Worm (Caenorhabditis elegans) whole organism, early embryonic: ENCODE results near the gene srr-6.

ENCODE experiments used
- B0310.2 ChIP-seq: sonication (generic microtip); optimal IDR thresholded peaks from 2 replicates; lab custom pipeline; 2016; ENCODE audit warnings: mild to moderate bottlenecking, missing genetic modification characterization, missing compliant biosample characterization
- F13C5.2 ChIP-seq: sonication (generic microtip); optimal IDR thresholded peaks from 2 replicates; lab custom pipeline; 2017; ENCODE audit warnings: mild to moderate bottlenecking, missing genetic modification characterization, inconsistent platforms, missing compliant biosample characterization
- ama-1 ChIP-seq: fragments of 150-350 bp; optimal IDR thresholded peaks from 2 replicates; lab custom pipeline; 2014
- ets-7 ChIP-seq: sonication (generic microtip); optimal IDR thresholded peaks from 2 replicates; lab custom pipeline; 2016; ENCODE audit warnings: missing genotype, missing genetic modification characterization, missing compliant biosample characterization
- flt-1 ChIP-seq: fragments of 200-800 bp; sonication (Bioruptor generic); IDR thresholded peaks from 2 replicates; pipeline ENCODE4 v1.3.6; 2022; ENCODE audit warnings: missing genetic modification characterization, missing compliant biosample characterization
- pes-1 ChIP-seq: fragments of 200-800 bp; sonication (Bioruptor generic); IDR thresholded peaks from 2 replicates; pipeline ENCODE4 v1.3.6; 2022; ENCODE audit warnings: missing genetic modification reagents, missing genetic modification characterization, missing compliant biosample characterization
- scrt-1 ChIP-seq: fragments of 200-800 bp; sonication (Bioruptor generic); IDR thresholded peaks from 2 replicates; pipeline ENCODE4 v1.3.6; 2022; ENCODE audit warnings: missing genetic modification characterization, missing compliant biosample characterization
- tbx-11 ChIP-seq: fragments of 200-800 bp; sonication (Bioruptor generic); IDR thresholded peaks from 2 replicates; pipeline ENCODE4 v1.3.6; 2022; ENCODE audit warnings: missing genetic modification characterization, missing compliant biosample characterization
- tra-4 ChIP-seq: sonication (generic microtip); optimal IDR thresholded peaks from 2 replicates; lab custom pipeline; 2017; ENCODE audit warnings: missing genetic modification characterization, missing compliant biosample characterization

DNA sequence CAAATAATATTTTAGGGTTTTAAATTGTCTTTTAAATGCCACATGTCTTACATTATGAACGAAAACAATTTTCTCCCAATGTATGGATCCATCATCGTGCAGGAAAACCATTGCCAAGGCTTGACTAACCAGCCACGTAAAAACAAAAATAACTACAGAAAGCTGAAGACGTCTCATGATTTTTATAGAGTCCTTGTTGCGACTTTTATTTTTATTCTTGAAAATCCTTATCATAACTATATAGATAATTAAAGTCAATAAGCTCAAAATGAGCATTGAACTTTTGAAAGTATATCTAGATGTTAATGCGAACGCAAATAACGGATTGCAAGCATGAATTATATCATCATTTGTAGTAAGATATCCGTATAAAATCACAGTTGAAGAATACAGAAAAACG is 32.5 kb upstream of the srr-6 start:
- TF ChIP-seq tra-4 (tag; lab: Kevin White, UChicago) (no peak), ama-1 (lab: Kevin White, UChicago) (no peak), scrt-1 (GFP tag; lab: Robert Waterston, UW) (no peak), F13C5.2 (tag; lab: Kevin White, UChicago) (no peak), flt-1 (GFP tag; lab: Robert Waterston, UW) (no peak), ets-7 (tag; lab: Kevin White, UChicago) (no peak), tbx-11 (no peak), B0310.2 (tag; lab: Kevin White, UChicago) (no peak), pes-1 (GFP tag; lab: Robert Waterston, UW) (no peak)
